Worm (Caenorhabditis elegans): Measurements from ENCODE around the gene C33F10.14.

DNA sequence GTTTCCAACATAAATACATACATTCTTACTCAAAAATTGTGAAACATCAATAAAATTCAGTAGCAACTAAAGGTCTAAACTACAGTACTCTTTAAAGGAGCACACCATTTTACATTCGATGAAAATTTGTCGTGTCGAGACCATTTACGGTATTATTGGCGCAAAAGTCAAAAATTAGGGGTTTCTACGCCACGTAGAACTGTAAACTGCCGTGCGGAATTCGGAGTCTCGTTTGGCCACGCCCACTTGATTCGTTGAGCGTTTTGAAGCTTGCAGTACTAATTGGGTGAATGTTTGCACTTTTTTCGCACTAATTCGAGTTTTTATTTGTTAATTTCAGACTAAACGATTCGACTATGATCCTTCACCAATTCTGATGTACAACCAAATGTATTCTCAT lies 6.5 kb upstream of the C33F10.14 start:
- TF ChIP-seq ama-1 (optimal IDR thresholded peaks at IDR 0.05) (no peak), hmg-4 (GFP tag; optimal IDR thresholded peaks at IDR 0.05) (no peak), tbx-11 (GFP tag; IDR thresholded peaks at IDR 0.05) (no peak), B0310.2 (tag; optimal IDR thresholded peaks at IDR 0.05) (no peak), hnd-1 (tag; optimal IDR thresholded peaks at IDR 0.05) (no peak), pes-1 (GFP tag; IDR thresholded peaks at IDR 0.05) (no peak), hmbx-1 (tag; optimal IDR thresholded peaks at IDR 0.05) (no peak), ets-7 (tag; optimal IDR thresholded peaks at IDR 0.05) (no peak), flt-1 (GFP tag; IDR thresholded peaks at IDR 0.05) (no peak), sea-1 (GFP tag; conservative IDR thresholded peaks at IDR 0.05) (no peak), tra-4 (tag; optimal IDR thresholded peaks at IDR 0.05) (no peak), ceh-13 (GFP tag; optimal IDR thresholded peaks at IDR 0.05) (no peak), tbx-37 (GFP tag; conservative IDR thresholded peaks at IDR 0.05) (no peak)

Data from whole organism, early embryonic.